Worm (Caenorhabditis elegans): ENCODE data around the gene ceh-21.

- TF ChIP-seq flt-1 (GFP tag; IDR thresholded peaks at IDR 0.05) (peak; percentile 94), klf-2 (GFP tag; conservative IDR thresholded peaks at IDR 0.05) (peak; percentile 76), T22C8.4 (GFP tag; IDR thresholded peaks at IDR 0.05) (peak; percentile 78), ref-1 (GFP tag; conservative IDR thresholded peaks at IDR 0.05) (peak; percentile 86)
These were observed 28.1 kb upstream of the ceh-21 start for ce11 chrX:1880665-1881064.
